Fruit fly (Drosophila melanogaster): ENCODE measurements around the gene CG7099.
A peak's percentile ranks its signal among the peaks of the same experiment; 100 is the strongest.

Gene CG7099

dm6 chr2L:13394903-13395302 is 7.5 kb downstream of the CG7099 start, which contains the start of gene RpL24 (continued):
- TF ChIP-seq CG2116 (GFP tag; optimal IDR thresholded peaks at IDR 0.05) (peak; percentile 84), CG5953 (GFP tag; IDR thresholded peaks at IDR 0.05) (peak; percentile 95), CTCF (GFP tag; optimal IDR thresholded peaks at IDR 0.05) (peak; percentile 65), nau (GFP tag; optimal IDR thresholded peaks at IDR 0.05) (no peak), sisA (GFP tag; IDR thresholded peaks at IDR 0.05) (no peak; the same call in 1 of the 2 replicates), CG32772 (GFP tag; IDR thresholded peaks at IDR 0.05) (peak; percentile 67), CG16863 (GFP tag; optimal IDR thresholded peaks at IDR 0.05) (peak; percentile 81), CG1529 (GFP tag; optimal IDR thresholded peaks at IDR 0.05) (peak; percentile 83), gfzf (GFP tag; optimal IDR thresholded peaks at IDR 0.05) (peak; percentile 88), corto (GFP tag; optimal IDR thresholded peaks at IDR 0.05) (no peak), CG17328 (GFP tag; IDR thresholded peaks at IDR 0.05) (peak; percentile 96), HLHmδ (GFP tag; optimal IDR thresholded peaks at IDR 0.05) (peak; percentile 94), CG10147 (GFP tag; optimal IDR thresholded peaks at IDR 0.05) (peak; percentile 85), CG17912 (GFP tag; optimal IDR thresholded peaks at IDR 0.05) (peak; percentile 97), h (optimal IDR thresholded peaks at IDR 0.05) (no peak), lilli (GFP tag; optimal IDR thresholded peaks at IDR 0.05) (peak; percentile 88), CG13296 (GFP tag; optimal IDR thresholded peaks at IDR 0.05) (peak; percentile 95), hkb (optimal IDR thresholded peaks at IDR 0.05) (no peak), hkb (GFP tag; IDR thresholded peaks at IDR 0.05) (peak; percentile 94), MTF-1 (GFP tag; optimal IDR thresholded peaks at IDR 0.05; ENCODE audit: borderline replicate concordance) (peak; percentile 97), Bgb (GFP tag; IDR thresholded peaks at IDR 0.05; ENCODE audit: partially characterized antibody) (peak; percentile 29; the same call in 1 of the 2 replicates), CG31441 (GFP tag; IDR thresholded peaks at IDR 0.05) (peak; percentile 92), CG10209 (GFP tag; optimal IDR thresholded peaks at IDR 0.05) (peak; percentile 91), CG16813 (GFP tag; IDR thresholded peaks at IDR 0.05; ENCODE audit: partially characterized antibody) (no peak), en (GFP tag; optimal IDR thresholded peaks at IDR 0.05) (peak; percentile 94), CG2712 (tag; optimal IDR thresholded peaks at IDR 0.05) (peak; percentile 85), B-H1 (GFP tag; IDR thresholded peaks at IDR 0.05) (peak; percentile 53; the same call in 1 of the 3 replicates), CG6854 (GFP tag; optimal IDR thresholded peaks at IDR 0.05) (peak; percentile 95), Hsf (GFP tag; optimal IDR thresholded peaks at IDR 0.05) (peak; percentile 90), zf30C (GFP tag; optimal IDR thresholded peaks at IDR 0.05) (peak; percentile 67), hb (GFP tag; IDR thresholded peaks at IDR 0.05; ENCODE audit: partially characterized antibody) (no peak), CG4730 (GFP tag; IDR thresholded peaks at IDR 0.05) (no peak), sens (GFP tag) (peak; percentile 97), CG6254 (GFP tag; optimal IDR thresholded peaks at IDR 0.05) (peak; percentile 86), CG12104 (GFP tag; optimal IDR thresholded peaks at IDR 0.05) (peak; percentile 91), bcd (GFP tag; optimal IDR thresholded peaks at IDR 0.05) (peak; percentile 95), Hr39 (optimal IDR thresholded peaks at IDR 0.05) (no peak), CG11456 (GFP tag; IDR thresholded peaks at IDR 0.05) (peak; percentile 94), dimm (GFP tag; IDR thresholded peaks at IDR 0.05) (peak; percentile 75), vnd (GFP tag; IDR thresholded peaks at IDR 0.05; ENCODE audit: partially characterized antibody) (no peak), btn (GFP tag; optimal IDR thresholded peaks at IDR 0.05) (peak; percentile 89), bigmax (GFP tag; optimal IDR thresholded peaks at IDR 0.05) (peak; percentile 77), Mad (GFP tag; optimal IDR thresholded peaks at IDR 0.05) (peak; percentile 92), slbo (GFP tag; IDR thresholded peaks at IDR 0.05) (peak; percentile 75), D (optimal IDR thresholded peaks at IDR 0.05) (no peak), D (GFP tag; optimal IDR thresholded peaks at IDR 0.05) (peak; percentile 86), Camta (GFP tag; optimal IDR thresholded peaks at IDR 0.05) (peak; percentile 93), tna (GFP tag; IDR thresholded peaks at IDR 0.05; ENCODE audit: partially characterized antibody) (no peak), Hmx (GFP tag; optimal IDR thresholded peaks at IDR 0.05) (peak; percentile 57), gcm (GFP tag; optimal IDR thresholded peaks at IDR 0.05) (peak; percentile 88), lbe (GFP tag; optimal IDR thresholded peaks at IDR 0.05) (peak; percentile 92), GATAe (GFP tag; conservative IDR thresholded peaks at IDR 0.05) (peak; percentile 60; the same call in 1 of the 2 replicates), phol (tag; optimal IDR thresholded peaks at IDR 0.05) (peak; percentile 83)

Data from whole organism, embryonic.